Worm (Caenorhabditis elegans): ENCODE data around the gene cyp-32A1.

- TF ChIP-seq sptf-1 (tag; optimal IDR thresholded peaks at IDR 0.05) (no peak), lsy-2 (tag; optimal IDR thresholded peaks at IDR 0.05) (no peak), ces-1 (GFP tag; optimal IDR thresholded peaks at IDR 0.05) (no peak), unc-62 (GFP tag; optimal IDR thresholded peaks at IDR 0.05) (no peak), ztf-11 (tag; optimal IDR thresholded peaks at IDR 0.05) (no peak), bed-3 (GFP tag; optimal IDR thresholded peaks at IDR 0.05) (no peak)
Observed at ce11 chrV:7777098-7777497, 4.5 kb upstream of the cyp-32A1 start, which contains the start of gene C26F1.3.
